Worm (Caenorhabditis elegans) whole organism, L2 larva: ENCODE results near the gene T19B10.12.

Source experiments
- mbf-1 ChIP-seq: sonication (generic microtip); optimal IDR thresholded peaks from 2 replicates; lab custom pipeline; 2017; ENCODE audit warnings: missing biosample characterization, missing genetic modification characterization
- nhr-12 ChIP-seq: fragments of 150-350 bp; optimal IDR thresholded peaks from 2 replicates; lab custom pipeline; 2014; ENCODE audit warnings: missing biosample characterization, missing genetic modification characterization
- sma-9 ChIP-seq, 2 experiments: fragments of 150-350 bp in 1 of 2; sonication (generic microtip) in 1 of 2; optimal IDR thresholded peaks; 2 replicates each; lab custom pipeline; 2014 to 2016; ENCODE audit warnings: missing genetic modification characterization in 2 of 2, mild to moderate bottlenecking in 1 of 2, missing biosample characterization in 1 of 2, missing compliant biosample characterization in 1 of 2, missing genetic modification reagents in 1 of 2, moderate library complexity in 1 of 2

DNA sequence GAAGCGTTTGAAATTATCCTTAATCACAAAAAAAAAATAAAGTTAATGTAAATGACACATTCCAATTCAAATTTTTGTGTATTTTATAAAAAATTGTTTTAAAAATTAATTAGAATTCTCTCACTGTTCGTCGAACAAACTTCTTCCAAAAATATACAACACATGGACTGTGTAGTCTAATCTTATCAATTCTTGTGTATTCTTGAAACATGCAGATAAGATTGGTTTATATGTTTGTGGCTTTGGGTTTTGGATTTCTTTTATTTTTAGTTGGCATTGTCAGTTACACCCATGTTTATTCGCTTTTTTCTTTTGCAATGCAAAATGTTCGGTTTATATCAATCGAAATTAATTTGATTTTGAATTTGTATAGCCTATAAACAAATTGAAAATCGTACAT is 30.4 kb upstream of the T19B10.12 start:
- TF ChIP-seq sma-9 (GFP tag; optimal IDR thresholded peaks at IDR 0.05; lab: Kevin White, UChicago) (no peak), sma-9 (tag; optimal IDR thresholded peaks at IDR 0.05; lab: Kevin White, UChicago) (no peak), nhr-12 (tag; lab: Kevin White, UChicago) (no peak), mbf-1 (tag; lab: Kevin White, UChicago) (no peak)
